Fruit fly (Drosophila melanogaster) whole organism, embryonic: ENCODE data around the gene wdb.

Experiments used
- Antp ChIP-seq: fragments of 200-800 bp; sonication (Bioruptor generic); optimal IDR thresholded peaks from 3 replicates; lab custom pipeline; 2016; ENCODE audit warnings: missing biosample characterization, missing genetic modification characterization
- Asciz ChIP-seq: fragments of 200-800 bp; sonication (Bioruptor generic); optimal IDR thresholded peaks from 2 replicates; lab custom pipeline; 2017; ENCODE audit warnings: missing biosample characterization, mild to moderate bottlenecking, missing genetic modification characterization, missing genetic modification reagents
- B-H2 ChIP-seq: fragments of 200-800 bp; sonication (Bioruptor generic); optimal IDR thresholded peaks from 2 replicates; lab custom pipeline; 2018; ENCODE audit warnings: missing biosample characterization, mild to moderate bottlenecking, missing genetic modification characterization
- Blimp-1 ChIP-seq: fragments of 200-800 bp; sonication (Bioruptor generic); optimal IDR thresholded peaks from 3 replicates; lab custom pipeline; 2018; ENCODE audit warnings: missing biosample characterization, missing genetic modification characterization, mild to moderate bottlenecking, moderate library complexity, missing genetic modification reagents
- CG10565 ChIP-seq: fragments of 200-800 bp; sonication (Bioruptor generic); optimal IDR thresholded peaks from 3 replicates; lab custom pipeline; 2016; ENCODE audit warnings: missing biosample characterization, mild to moderate bottlenecking, missing genetic modification characterization
- CG11085 ChIP-seq: fragments of 200-800 bp; sonication (Bioruptor generic); IDR thresholded peaks from 2 replicates; pipeline ENCODE4 v1.3.6; 2022; ENCODE audit warnings: missing biosample characterization, missing genetic modification characterization
- CG13894 ChIP-seq: fragments of 200-800 bp; sonication (Bioruptor generic); optimal IDR thresholded peaks from 3 replicates; lab custom pipeline; 2018; ENCODE audit warnings: missing biosample characterization, mild to moderate bottlenecking, missing genetic modification characterization, moderate library complexity
- CG14667 ChIP-seq: fragments of 200-800 bp; sonication (Bioruptor generic); IDR thresholded peaks from 2 replicates; pipeline ENCODE4 v1.3.6; 2022; ENCODE audit warnings: missing biosample characterization, missing genetic modification characterization
- CG15073 ChIP-seq: fragments of 200-800 bp; sonication (Bioruptor generic); optimal IDR thresholded peaks from 2 replicates; lab custom pipeline; 2016; ENCODE audit warnings: missing biosample characterization, missing genetic modification characterization
- CG15601 ChIP-seq: fragments of 200-800 bp; sonication (Bioruptor generic); optimal IDR thresholded peaks from 3 replicates; lab custom pipeline; 2019; ENCODE audit warnings: missing biosample characterization, mild to moderate bottlenecking, missing genetic modification characterization, moderate library complexity
- CG18599 ChIP-seq: fragments of 200-800 bp; sonication (Bioruptor generic); optimal IDR thresholded peaks from 3 replicates; lab custom pipeline; 2017; ENCODE audit warnings: missing biosample characterization, missing genetic modification characterization, mild to moderate bottlenecking, moderate library complexity, missing genetic modification reagents
- CG2129 ChIP-seq: fragments of 200-800 bp; sonication (Bioruptor generic); IDR thresholded peaks from 2 replicates; pipeline ENCODE4 v1.3.6; 2022; ENCODE audit warnings: missing biosample characterization, missing genetic modification characterization; ENCODE audit not compliant: partially characterized antibody
- CG30431 ChIP-seq: fragments of 200-800 bp; sonication (Bioruptor generic); optimal IDR thresholded peaks from 2 replicates; lab custom pipeline; 2017; ENCODE audit warnings: missing biosample characterization, missing genetic modification characterization
- CG33213 ChIP-seq: fragments of 200-800 bp; sonication (Bioruptor generic); optimal IDR thresholded peaks from 3 replicates; lab custom pipeline; 2016; ENCODE audit warnings: missing biosample characterization, missing genetic modification characterization
- CG3726 ChIP-seq: fragments of 200-800 bp; sonication (Bioruptor generic); IDR thresholded peaks from 3 replicates; pipeline ENCODE4, ENCODE4 v1.3.6; 2022; ENCODE audit warnings: missing biosample characterization, missing genetic modification characterization
- CG4424 ChIP-seq: fragments of 200-800 bp; sonication (Bioruptor generic); optimal IDR thresholded peaks from 3 replicates; lab custom pipeline; 2016; ENCODE audit warnings: missing biosample characterization, missing genetic modification characterization
- CG8290 ChIP-seq, 3 experiments: fragments of 200-800 bp; sonication (Bioruptor generic); optimal IDR thresholded peaks; 2 replicates each; lab custom pipeline; 2016 to 2019; ENCODE audit warnings: missing biosample characterization in 3 of 3, missing genetic modification characterization in 3 of 3, mild to moderate bottlenecking in 2 of 3, moderate library complexity in 1 of 3
- CG9932 ChIP-seq: fragments of 200-800 bp; sonication (Bioruptor generic); IDR thresholded peaks from 2 replicates; pipeline ENCODE4 v1.3.6; 2022; ENCODE audit warnings: missing biosample characterization, missing genetic modification characterization
- Dad ChIP-seq: fragments of 200-800 bp; sonication (Bioruptor generic); optimal IDR thresholded peaks from 3 replicates; lab custom pipeline; 2016; ENCODE audit warnings: missing biosample characterization, missing genetic modification characterization
- Dbx ChIP-seq: fragments of 200-800 bp; sonication (Bioruptor generic); IDR thresholded peaks from 3 replicates; pipeline ENCODE4 v1.3.6; 2022; ENCODE audit warnings: missing biosample characterization, missing genetic modification characterization
- E2f2 ChIP-seq: fragments of 200-800 bp; sonication (Bioruptor generic); IDR thresholded peaks from 2 replicates; pipeline ENCODE4 v1.3.6; 2022; ENCODE audit warnings: missing biosample characterization, missing genetic modification characterization
- ERR ChIP-seq: fragments of 200-800 bp; sonication (Bioruptor generic); optimal IDR thresholded peaks from 2 replicates; lab custom pipeline; 2016; ENCODE audit warnings: missing biosample characterization, missing genetic modification characterization
- HHEX ChIP-seq: fragments of 200-800 bp; sonication (Bioruptor generic); optimal IDR thresholded peaks from 3 replicates; lab custom pipeline; 2017; ENCODE audit warnings: missing biosample characterization, mild to moderate bottlenecking, missing genetic modification characterization, missing genetic modification reagents
- HLHmδ ChIP-seq: fragments of 200-800 bp; sonication (Bioruptor generic); optimal IDR thresholded peaks from 2 replicates; lab custom pipeline; 2018; ENCODE audit warnings: missing biosample characterization, mild to moderate bottlenecking, missing genetic modification characterization, moderate library complexity
- Hr78 ChIP-seq, 2 experiments: fragments of 200-800 bp in 1 of 2; fragments of >200 bp in 1 of 2; sonication (Bioruptor generic) in 1 of 2; optimal IDR thresholded peaks; 2 replicates each; lab custom pipeline; 2017 to 2019; ENCODE audit warnings: missing biosample characterization in 2 of 2, missing genetic modification characterization in 2 of 2, mild to moderate bottlenecking in 1 of 2, moderate library complexity in 1 of 2
- MESR4 ChIP-seq: fragments of 200-800 bp; sonication (Bioruptor generic); optimal IDR thresholded peaks from 2 replicates; lab custom pipeline; 2018; ENCODE audit warnings: missing biosample characterization, mild to moderate bottlenecking, missing genetic modification characterization, moderate library complexity
- MTF-1 ChIP-seq: fragments of 200-800 bp; sonication (Bioruptor generic); optimal IDR thresholded peaks from 2 replicates; lab custom pipeline; 2018; ENCODE audit warnings: missing biosample characterization, mild to moderate bottlenecking, missing genetic modification characterization, borderline replicate concordance
- Nf-YB ChIP-seq: fragments of 200-800 bp; sonication (Bioruptor generic); optimal IDR thresholded peaks from 3 replicates; lab custom pipeline; 2019; ENCODE audit warnings: missing biosample characterization, mild to moderate bottlenecking, missing genetic modification characterization, moderate library complexity
- Side ChIP-seq: fragments of 200-800 bp; sonication (Bioruptor generic); optimal IDR thresholded peaks from 2 replicates; lab custom pipeline; 2016; ENCODE audit warnings: missing biosample characterization, missing genetic modification characterization
- Sry-δ ChIP-seq: fragments of 200-800 bp; sonication (Bioruptor generic); optimal IDR thresholded peaks from 2 replicates; lab custom pipeline; 2016; ENCODE audit warnings: missing biosample characterization, missing genetic modification characterization
- ara ChIP-seq: fragments of 200-800 bp; sonication (Bioruptor generic); IDR thresholded peaks from 2 replicates; pipeline ENCODE4 v1.3.6; 2022; ENCODE audit warnings: missing biosample characterization, missing genetic modification characterization
- bowl ChIP-seq: fragments of 200-800 bp; sonication (Bioruptor generic); IDR thresholded peaks from 2 replicates; pipeline ENCODE4 v1.3.6; 2022; ENCODE audit warnings: missing biosample characterization, missing genetic modification characterization
- croc ChIP-seq: fragments of 200-800 bp; sonication (Bioruptor generic); conservative IDR thresholded peaks from 3 replicates; pipeline ENCODE4 v1.3.6; 2022; ENCODE audit warnings: missing biosample characterization, missing genetic modification characterization
- exex ChIP-seq: fragments of 200-800 bp; sonication (Bioruptor generic); optimal IDR thresholded peaks from 4 replicates; lab custom pipeline; 2018; ENCODE audit warnings: missing biosample characterization, mild to moderate bottlenecking, missing genetic modification characterization, moderate library complexity
- gfzf ChIP-seq: fragments of 200-800 bp; sonication (Bioruptor generic); optimal IDR thresholded peaks from 2 replicates; lab custom pipeline; 2016; ENCODE audit warnings: missing biosample characterization, mild to moderate bottlenecking, missing genetic modification characterization, moderate library complexity
- ham ChIP-seq: fragments of 200-800 bp; sonication (Bioruptor generic); IDR thresholded peaks from 2 replicates; pipeline ENCODE4 v1.3.6; 2022; ENCODE audit warnings: missing biosample characterization, missing genetic modification characterization
- hth ChIP-seq: fragments of >200 bp; optimal IDR thresholded peaks from 2 replicates; lab custom pipeline; 2017; ENCODE audit warnings: inconsistent platforms
- lbe ChIP-seq: fragments of 200-800 bp; sonication (Bioruptor generic); optimal IDR thresholded peaks from 2 replicates; lab custom pipeline; 2016; ENCODE audit warnings: missing biosample characterization, mild to moderate bottlenecking, missing genetic modification characterization
- lola ChIP-seq, 3 experiments: fragments of >200 bp in 2 of 3; fragments of 200-800 bp in 1 of 3; sonication (Bioruptor generic) in 1 of 3; optimal IDR thresholded peaks; 2 replicates each; lab custom pipeline; 2017 to 2019; ENCODE audit warnings: missing biosample characterization in 3 of 3, missing genetic modification characterization in 3 of 3, mild to moderate bottlenecking in 1 of 3, moderate library complexity in 1 of 3
- nom ChIP-seq: fragments of 200-800 bp; sonication (Bioruptor generic); optimal IDR thresholded peaks from 2 replicates; lab custom pipeline; 2017; ENCODE audit warnings: missing biosample characterization, missing genetic modification characterization, mild to moderate bottlenecking, moderate library complexity, missing genetic modification reagents
- oc ChIP-seq: fragments of 200-800 bp; sonication (Bioruptor generic); optimal IDR thresholded peaks from 2 replicates; lab custom pipeline; 2018; ENCODE audit warnings: missing biosample characterization, mild to moderate bottlenecking, missing genetic modification characterization, moderate library complexity
- pb ChIP-seq: fragments of 200-800 bp; sonication (Bioruptor generic); optimal IDR thresholded peaks from 3 replicates; lab custom pipeline; 2016; ENCODE audit warnings: missing biosample characterization, missing genetic modification characterization
- prd ChIP-seq, 3 experiments: fragments of >200 bp in 2 of 3; fragments of 200-800 bp in 1 of 3; sonication (Bioruptor generic) in 1 of 3; optimal IDR thresholded peaks in 2 of 3; IDR thresholded peaks in 1 of 3; 2 replicates in 2 of 3; 3 replicates in 1 of 3; pipeline versions ENCODE4 v1.3.6 to Lab custom; 2017 to 2022; ENCODE audit warnings: missing biosample characterization in 1 of 3, missing genetic modification characterization in 1 of 3
- sc ChIP-seq, 3 experiments: fragments of >200 bp in 2 of 3; fragments of 200-800 bp in 1 of 3; sonication (Bioruptor generic) in 1 of 3; optimal IDR thresholded peaks; 2 replicates in 2 of 3; 3 replicates in 1 of 3; lab custom pipeline; 2017; ENCODE audit warnings: mild to moderate bottlenecking in 1 of 3, missing biosample characterization in 1 of 3, missing genetic modification characterization in 1 of 3, missing genetic modification reagents in 1 of 3
- scrt ChIP-seq: fragments of 200-800 bp; sonication (Bioruptor generic); optimal IDR thresholded peaks from 2 replicates; lab custom pipeline; 2018; ENCODE audit warnings: missing biosample characterization, mild to moderate bottlenecking, missing genetic modification characterization, moderate library complexity
- sim ChIP-seq: fragments of 200-800 bp; sonication (Bioruptor generic); IDR thresholded peaks from 2 replicates; pipeline ENCODE4 v1.3.6; 2022; ENCODE audit warnings: missing biosample characterization, missing genetic modification characterization
- slp2 ChIP-seq: fragments of 200-800 bp; sonication (Bioruptor generic); optimal IDR thresholded peaks from 2 replicates; lab custom pipeline; 2016; ENCODE audit warnings: missing biosample characterization, missing genetic modification characterization
- unc-4 ChIP-seq: fragments of 200-800 bp; sonication (Bioruptor generic); IDR thresholded peaks from 2 replicates; pipeline ENCODE4 v1.3.6; 2022; ENCODE audit warnings: missing biosample characterization, missing genetic modification characterization; ENCODE audit not compliant: partially characterized antibody
- unpg ChIP-seq: fragments of 200-800 bp; sonication (Bioruptor generic); optimal IDR thresholded peaks from 3 replicates; lab custom pipeline; 2018; ENCODE audit warnings: missing biosample characterization, mild to moderate bottlenecking, missing genetic modification characterization, moderate library complexity

Gene wdb

dm6 chr3R:27556972-27557371, 25.1 kb downstream of the wdb start (continued):
- TF ChIP-seq nom (GFP tag; lab: Kevin White, UChicago) (no peak), CG33213 (GFP tag; lab: Kevin White, UChicago) (no peak), CG9932 (peak; percentile 82), Hr78 (GFP tag; optimal IDR thresholded peaks at IDR 0.05; lab: Kevin White, UChicago) (no peak), oc (tag; lab: Kevin White, UChicago) (no peak), Dad (GFP tag; lab: Kevin White, UChicago) (no peak), unc-4 (GFP tag; lab: Robert Waterston, UW) (no peak), CG11085 (GFP tag; lab: Robert Waterston, UW) (no peak), CG2129 (GFP tag; lab: Robert Waterston, UW) (no peak), bowl (GFP tag; lab: Robert Waterston, UW) (no peak), CG14667 (GFP tag; lab: Robert Waterston, UW) (no peak), sc (optimal IDR thresholded peaks at IDR 0.05; lab: Kevin White, UChicago) (no peak), sc (GFP tag; optimal IDR thresholded peaks at IDR 0.05; lab: Kevin White, UChicago) (no peak), prd (optimal IDR thresholded peaks at IDR 0.05; lab: Kevin White, UChicago) (no peak), prd (GFP tag; IDR thresholded peaks at IDR 0.05; lab: Robert Waterston, UW) (peak; percentile 43; the same call in 2 of the 3 replicates), Asciz (GFP tag; lab: Kevin White, UChicago) (no peak), Blimp-1 (GFP tag; lab: Kevin White, UChicago) (no peak), Dbx (0 out of 3 replicates have a peak, but pooled peaks have one; percentile 65), Antp (peak; percentile 19), HLHmδ (no peak), scrt (GFP tag; lab: Kevin White, UChicago) (peak; percentile 24), Nf-YB (GFP tag; lab: Kevin White, UChicago) (no peak), croc (GFP tag; lab: Robert Waterston, UW) (no peak), hth (lab: Kevin White, UChicago) (no peak), ERR (no peak), CG13894 (no peak), HHEX (GFP tag; lab: Kevin White, UChicago) (peak; percentile 4), E2f2 (no peak), CG15073 (GFP tag; lab: Kevin White, UChicago) (no peak), CG8290 (GFP tag; optimal IDR thresholded peaks at IDR 0.05; lab: Kevin White, UChicago) (no peak), CG8290 (tag; optimal IDR thresholded peaks at IDR 0.05; lab: Kevin White, UChicago) (peak in 1 of 2 experiments; percentile 14), lbe (no peak), lola (GFP tag; optimal IDR thresholded peaks at IDR 0.05; lab: Kevin White, UChicago) (no peak), CG30431 (GFP tag; lab: Kevin White, UChicago) (no peak), unpg (GFP tag; lab: Kevin White, UChicago) (peak; percentile 3), gfzf (no peak), MESR4 (no peak), Sry-δ (GFP tag; lab: Kevin White, UChicago) (peak; percentile 9), CG3726 (GFP tag; lab: Robert Waterston, UW) (no peak), pb (GFP tag; lab: Kevin White, UChicago) (no peak), B-H2 (no peak), exex (tag; lab: Kevin White, UChicago) (no peak), CG4424 (no peak), ham (GFP tag; lab: Robert Waterston, UW) (no peak), MTF-1 (GFP tag; lab: Kevin White, UChicago) (no peak), Side (GFP tag; lab: Kevin White, UChicago) (no peak), CG15601 (no peak), ara (GFP tag; lab: Robert Waterston, UW) (no peak), sim (no peak), CG10565 (GFP tag; lab: Kevin White, UChicago) (no peak), CG18599 (GFP tag; lab: Kevin White, UChicago) (peak; percentile 62), slp2 (GFP tag; lab: Kevin White, UChicago) (no peak)
